Fruit fly (Drosophila melanogaster) whole organism, prepupa: ENCODE measurements around the gene CG17140.

ENCODE experiments used
- CG10631 ChIP-seq: fragments of 200-800 bp; sonication (Bioruptor generic); optimal IDR thresholded peaks from 2 replicates; lab custom pipeline; 2016; ENCODE audit warnings: missing biosample characterization, missing genetic modification characterization
- CG10669 ChIP-seq: fragments of 200-800 bp; sonication (Bioruptor generic); optimal IDR thresholded peaks from 3 replicates; lab custom pipeline; 2018; ENCODE audit warnings: missing biosample characterization, mild to moderate bottlenecking, missing genetic modification characterization, moderate library complexity
- CG11294 ChIP-seq: fragments of 200-800 bp; sonication (Bioruptor generic); IDR thresholded peaks from 2 replicates; pipeline ENCODE4 v1.3.6; 2022; ENCODE audit warnings: missing biosample characterization, missing genetic modification characterization
- CG11762 ChIP-seq: fragments of 200-800 bp; sonication (Bioruptor generic); optimal IDR thresholded peaks from 3 replicates; lab custom pipeline; 2016; ENCODE audit warnings: missing biosample characterization, missing genetic modification characterization; ENCODE audit not compliant: insufficient read depth
- CG1621 ChIP-seq: fragments of 200-800 bp; sonication (Bioruptor generic); optimal IDR thresholded peaks from 3 replicates; lab custom pipeline; 2018; ENCODE audit warnings: missing biosample characterization, mild to moderate bottlenecking, missing genetic modification characterization
- CG16779 ChIP-seq: fragments of 200-800 bp; sonication (Bioruptor generic); optimal IDR thresholded peaks from 3 replicates; lab custom pipeline; 2017; ENCODE audit warnings: missing biosample characterization, mild to moderate bottlenecking, missing genetic modification characterization
- CG3032 ChIP-seq: fragments of 200-800 bp; optimal IDR thresholded peaks from 2 replicates; lab custom pipeline; 2019; ENCODE audit warnings: missing biosample characterization, mild to moderate bottlenecking, missing genetic modification characterization, moderate library complexity
- CG32006 ChIP-seq: fragments of 200-800 bp; sonication (Bioruptor generic); optimal IDR thresholded peaks from 3 replicates; lab custom pipeline; 2017; ENCODE audit warnings: missing biosample characterization, mild to moderate bottlenecking, missing genetic modification characterization
- CG34406 ChIP-seq: fragments of 200-800 bp; sonication (Bioruptor generic); optimal IDR thresholded peaks from 3 replicates; lab custom pipeline; 2016; ENCODE audit warnings: missing biosample characterization, missing genetic modification characterization
- CG3919 ChIP-seq: fragments of 200-800 bp; sonication (Bioruptor generic); optimal IDR thresholded peaks from 3 replicates; lab custom pipeline; 2016; ENCODE audit warnings: missing biosample characterization, missing genetic modification characterization
- CG4318 ChIP-seq: fragments of 200-800 bp; sonication (Bioruptor generic); optimal IDR thresholded peaks from 3 replicates; lab custom pipeline; 2017; ENCODE audit warnings: missing biosample characterization, mild to moderate bottlenecking, missing genetic modification characterization
- CG6163 ChIP-seq: fragments of 200-800 bp; sonication (Bioruptor generic); IDR thresholded peaks from 3 replicates; pipeline ENCODE4 v1.3.6; 2022; ENCODE audit warnings: missing biosample characterization, missing genetic modification characterization
- CG6792 ChIP-seq: fragments of 200-800 bp; sonication (Bioruptor generic); optimal IDR thresholded peaks from 3 replicates; lab custom pipeline; 2016; ENCODE audit warnings: missing biosample characterization, missing genetic modification characterization
- CG6808 ChIP-seq: fragments of 200-800 bp; sonication (Bioruptor generic); optimal IDR thresholded peaks from 3 replicates; lab custom pipeline; 2017; ENCODE audit warnings: missing biosample characterization, missing genetic modification characterization, mild to moderate bottlenecking, moderate library complexity, missing genetic modification reagents
- CG6854 ChIP-seq: fragments of 200-800 bp; sonication (Bioruptor generic); optimal IDR thresholded peaks from 2 replicates; lab custom pipeline; 2017; ENCODE audit warnings: missing biosample characterization, mild to moderate bottlenecking, missing genetic modification characterization
- CG7368 ChIP-seq: fragments of 200-800 bp; sonication (Bioruptor generic); optimal IDR thresholded peaks from 3 replicates; lab custom pipeline; 2016; ENCODE audit warnings: missing biosample characterization, missing genetic modification characterization
- CG8119 ChIP-seq: fragments of 200-800 bp; sonication (Bioruptor generic); IDR thresholded peaks from 3 replicates; pipeline ENCODE4 v1.3.6; 2022; ENCODE audit warnings: missing biosample characterization, missing genetic modification characterization
- CG8319 ChIP-seq: fragments of 200-800 bp; sonication (Bioruptor generic); optimal IDR thresholded peaks from 3 replicates; lab custom pipeline; 2016; ENCODE audit warnings: missing biosample characterization, missing genetic modification characterization
- CG9139 ChIP-seq: fragments of 200-800 bp; sonication (Bioruptor generic); optimal IDR thresholded peaks from 3 replicates; lab custom pipeline; 2017; ENCODE audit warnings: missing biosample characterization, mild to moderate bottlenecking, missing genetic modification characterization
- Eip75B ChIP-seq: fragments of 200-800 bp; sonication (Bioruptor generic); optimal IDR thresholded peaks from 3 replicates; lab custom pipeline; 2016; ENCODE audit warnings: missing biosample characterization, missing genetic modification characterization
- Eip78C ChIP-seq: fragments of 200-800 bp; sonication (Bioruptor generic); peaks from one replicate; lab custom pipeline; 2016; ENCODE audit warnings: missing biosample characterization, missing genetic modification characterization
- Eip93F ChIP-seq: fragments of 200-800 bp; sonication (Bioruptor generic); optimal IDR thresholded peaks from 2 replicates; lab custom pipeline; 2016; ENCODE audit warnings: missing biosample characterization, mild to moderate bottlenecking, missing genetic modification characterization
- Ets21C ChIP-seq: fragments of 200-800 bp; sonication (Bioruptor generic); optimal IDR thresholded peaks from 3 replicates; lab custom pipeline; 2016; ENCODE audit warnings: missing biosample characterization, missing genetic modification characterization
- Gug ChIP-seq: fragments of 200-800 bp; sonication (Bioruptor generic); IDR thresholded peaks from 2 replicates; pipeline ENCODE4 v1.3.6; 2022; ENCODE audit warnings: missing biosample characterization, missing genetic modification characterization
- Hr39 ChIP-seq: fragments of 200-800 bp; sonication (Bioruptor generic); optimal IDR thresholded peaks from 2 replicates; lab custom pipeline; 2016; ENCODE audit warnings: missing biosample characterization, missing genetic modification characterization
- Hr4 ChIP-seq: fragments of 200-800 bp; sonication (Bioruptor generic); optimal IDR thresholded peaks from 3 replicates; lab custom pipeline; 2016; ENCODE audit warnings: missing biosample characterization, missing genetic modification characterization
- Lpt ChIP-seq: fragments of 200-800 bp; sonication (Bioruptor generic); optimal IDR thresholded peaks from 3 replicates; lab custom pipeline; 2016; ENCODE audit warnings: missing biosample characterization, missing genetic modification characterization
- Met ChIP-seq: fragments of 200-800 bp; sonication (Bioruptor generic); optimal IDR thresholded peaks from 3 replicates; lab custom pipeline; 2016; ENCODE audit warnings: missing biosample characterization, missing genetic modification characterization
- OdsH ChIP-seq: fragments of 200-800 bp; sonication (Bioruptor generic); optimal IDR thresholded peaks from 3 replicates; lab custom pipeline; 2016; ENCODE audit warnings: missing biosample characterization, missing genetic modification characterization
- Smox ChIP-seq: fragments of 200-800 bp; sonication (Bioruptor generic); optimal IDR thresholded peaks from 3 replicates; lab custom pipeline; 2016; ENCODE audit warnings: missing biosample characterization, missing genetic modification characterization
- Sox102F ChIP-seq: fragments of 200-800 bp; sonication (Bioruptor generic); optimal IDR thresholded peaks from 2 replicates; lab custom pipeline; 2016; ENCODE audit warnings: missing biosample characterization, mild to moderate bottlenecking, missing genetic modification characterization
- Sox15 ChIP-seq: fragments of 200-800 bp; sonication (Bioruptor generic); optimal IDR thresholded peaks from 3 replicates; lab custom pipeline; 2016; ENCODE audit warnings: missing biosample characterization, missing genetic modification characterization
- achi ChIP-seq: fragments of 200-800 bp; sonication (Bioruptor generic); optimal IDR thresholded peaks from 3 replicates; lab custom pipeline; 2016; ENCODE audit warnings: missing biosample characterization, missing genetic modification characterization
- cyc ChIP-seq: fragments of 200-800 bp; sonication (Bioruptor generic); optimal IDR thresholded peaks from 3 replicates; lab custom pipeline; 2016; ENCODE audit warnings: missing biosample characterization, missing genetic modification characterization
- dsx ChIP-seq: fragments of 200-800 bp; optimal IDR thresholded peaks from 3 replicates; lab custom pipeline; 2019; ENCODE audit warnings: missing biosample characterization, mild to moderate bottlenecking, missing genetic modification characterization, moderate library complexity; ENCODE audit not compliant: poor library complexity, severe bottlenecking
- esn ChIP-seq: fragments of 200-800 bp; sonication (Bioruptor generic); optimal IDR thresholded peaks from 2 replicates; lab custom pipeline; 2016; ENCODE audit warnings: missing biosample characterization, mild to moderate bottlenecking, missing genetic modification characterization, moderate library complexity
- fd59A ChIP-seq: fragments of 200-800 bp; sonication (Bioruptor generic); optimal IDR thresholded peaks from 2 replicates; lab custom pipeline; 2017; ENCODE audit warnings: missing biosample characterization, mild to moderate bottlenecking, missing genetic modification characterization, missing genetic modification reagents
- fkh ChIP-seq: fragments of 200-800 bp; sonication (Bioruptor generic); optimal IDR thresholded peaks from 3 replicates; lab custom pipeline; 2017; ENCODE audit warnings: missing biosample characterization, mild to moderate bottlenecking, missing genetic modification characterization, moderate library complexity
- lz ChIP-seq: fragments of 200-800 bp; sonication (Bioruptor generic); optimal IDR thresholded peaks from 3 replicates; lab custom pipeline; 2016; ENCODE audit warnings: missing biosample characterization, missing genetic modification characterization
- pdm3 ChIP-seq: fragments of 200-800 bp; sonication (Bioruptor generic); optimal IDR thresholded peaks from 3 replicates; lab custom pipeline; 2016; ENCODE audit warnings: missing biosample characterization, missing genetic modification characterization
- salr ChIP-seq, 2 experiments: fragments of 200-800 bp; sonication (Bioruptor generic); optimal IDR thresholded peaks; 3 replicates each; lab custom pipeline; 2016 to 2018; ENCODE audit warnings: missing biosample characterization in 2 of 2, missing genetic modification characterization in 2 of 2, mild to moderate bottlenecking in 1 of 2
- spab ChIP-seq: fragments of 200-800 bp; sonication (Bioruptor generic); optimal IDR thresholded peaks from 2 replicates; lab custom pipeline; 2017; ENCODE audit warnings: missing biosample characterization, mild to moderate bottlenecking, missing genetic modification characterization, missing genetic modification reagents
- ss ChIP-seq, 2 experiments: fragments of 200-800 bp; sonication (Bioruptor generic); optimal IDR thresholded peaks; 2 replicates in 1 of 2; 3 replicates in 1 of 2; lab custom pipeline; 2017 to 2018; ENCODE audit warnings: mild to moderate bottlenecking in 2 of 2, missing biosample characterization in 2 of 2, missing genetic modification characterization in 2 of 2, moderate library complexity in 1 of 2
- svp ChIP-seq: fragments of 200-800 bp; sonication (Bioruptor generic); peaks from one replicate; lab custom pipeline; 2016; ENCODE audit warnings: missing biosample characterization, missing genetic modification characterization
- topi ChIP-seq: fragments of 200-800 bp; sonication (Bioruptor generic); optimal IDR thresholded peaks from 3 replicates; lab custom pipeline; 2016; ENCODE audit warnings: missing biosample characterization, missing genetic modification characterization
- vri ChIP-seq: fragments of 200-800 bp; sonication (Bioruptor generic); optimal IDR thresholded peaks from 3 replicates; lab custom pipeline; 2016; ENCODE audit warnings: missing biosample characterization, mild to moderate bottlenecking, missing genetic modification characterization

The CG17140 gene

DNA sequence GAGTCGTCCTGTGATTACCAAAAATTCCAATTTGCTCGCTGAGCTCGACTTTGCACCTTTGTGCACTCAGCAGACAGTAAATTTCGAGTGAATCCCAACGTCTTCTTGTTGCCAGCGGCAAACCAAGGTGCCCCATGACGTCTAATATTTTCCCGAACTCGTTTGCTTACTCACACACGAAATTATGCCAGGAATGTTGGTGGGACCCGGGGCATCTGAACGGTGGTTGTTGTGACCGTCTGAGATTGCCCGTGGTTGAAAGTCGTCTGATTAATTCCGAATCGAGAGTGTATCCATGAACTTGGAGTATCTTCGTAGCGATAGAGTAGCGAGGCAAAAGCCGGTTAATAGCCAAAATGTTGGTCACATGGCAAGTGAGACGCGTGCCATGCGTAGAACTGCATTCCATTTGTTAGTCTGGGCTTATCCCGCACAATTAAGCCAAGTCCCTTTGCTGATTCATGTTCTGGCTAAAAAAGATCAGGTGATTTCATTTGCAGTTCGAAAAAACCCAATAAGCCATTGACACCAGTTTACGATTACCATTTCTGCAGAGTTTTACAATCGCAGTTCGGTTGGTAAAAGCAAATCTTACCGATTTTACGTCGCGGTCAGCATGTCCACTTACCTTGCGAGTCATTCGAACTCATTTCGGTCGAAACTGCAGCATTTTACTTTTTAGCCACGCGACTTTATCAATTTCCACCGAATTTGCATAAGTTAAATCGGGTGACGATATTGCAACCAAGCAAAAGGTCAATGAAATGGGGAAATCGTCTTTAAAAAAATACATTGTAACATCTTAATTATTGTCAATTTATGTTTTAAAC is 43.3 kb downstream of the CG17140 start:
- TF ChIP-seq Eip78C (no peak), OdsH (GFP tag; lab: Kevin White, UChicago) (no peak), CG32006 (GFP tag; lab: Kevin White, UChicago) (no peak), cyc (no peak), Ets21C (GFP tag; lab: Kevin White, UChicago) (no peak), CG10631 (GFP tag; lab: Kevin White, UChicago) (no peak), CG4318 (no peak), Eip75B (GFP tag; lab: Kevin White, UChicago) (no peak), CG11762 (GFP tag; lab: Kevin White, UChicago) (no peak)

DNA sequence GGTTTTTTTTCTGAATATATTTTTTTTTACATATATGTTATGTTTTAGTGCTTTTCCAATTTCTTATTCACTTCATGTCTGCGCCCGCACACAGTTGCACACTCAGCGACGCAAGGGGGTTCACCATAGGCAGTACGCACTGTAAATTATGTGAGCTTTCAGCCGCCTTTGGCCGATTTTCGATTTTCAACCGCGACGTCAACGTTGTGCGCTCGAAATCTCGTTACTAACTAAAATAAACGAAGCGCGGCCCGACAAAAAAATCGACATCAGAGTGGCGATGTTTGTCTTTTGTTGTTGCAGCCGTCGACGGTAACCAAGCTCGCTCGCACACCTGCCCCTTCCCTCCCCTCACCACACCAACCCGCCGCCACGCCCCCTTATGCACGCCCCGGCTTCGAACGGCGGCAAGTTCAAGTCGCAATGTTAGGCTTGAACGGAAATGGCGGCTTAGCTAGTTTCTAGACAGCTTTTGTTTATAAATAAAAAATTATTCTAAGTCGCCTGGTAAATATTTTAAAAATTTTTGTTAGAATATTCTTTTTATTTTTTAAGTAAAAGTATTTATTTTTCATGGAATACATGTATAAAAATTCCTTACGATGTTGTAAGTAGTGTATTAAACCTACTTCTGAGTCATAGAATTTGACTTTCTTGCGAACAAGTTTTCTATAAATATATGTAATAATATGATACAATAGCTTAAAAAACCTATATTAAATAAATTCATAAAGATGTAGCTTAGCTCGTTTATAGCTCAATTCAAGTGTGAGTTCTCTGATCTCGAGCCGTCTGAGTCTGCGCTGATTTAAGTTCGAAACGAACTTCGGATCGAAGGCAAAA is 44.4 kb downstream of the CG17140 start, which contains the start of gene CG31869:
Gene CG31869 (minus strand): TSS at position 233 of the 843 bp plus-strand sequence.
- peak; percentile 5 for TF ChIP-seq CG34406 (GFP tag; lab: Kevin White, UChicago)
- TF ChIP-seq CG7368, result peak; percentile 31
- TF ChIP-seq Smox (GFP tag; lab: Kevin White, UChicago), result peak; percentile 8
- TF ChIP-seq CG10631 (GFP tag; lab: Kevin White, UChicago), result peak; percentile 37
- TF ChIP-seq pdm3, result peak; percentile 34
- peak; percentile 48; the same call in 1 of the 3 replicates for TF ChIP-seq CG8119 (GFP tag; lab: Robert Waterston, UW)
- peak in 1 of 2 experiments; percentile 5 for TF ChIP-seq salr (GFP tag; optimal IDR thresholded peaks at IDR 0.05; lab: Kevin White, UChicago)
- TF ChIP-seq Hr39, result peak; percentile 39
- peak; percentile 13 for TF ChIP-seq achi (GFP tag; lab: Kevin White, UChicago)
- TF ChIP-seq CG10669 (GFP tag; lab: Kevin White, UChicago), result peak; percentile 8
- peak; percentile 27 for TF ChIP-seq cyc
- TF ChIP-seq Sox102F, result peak; percentile 34
- TF ChIP-seq spab, result no peak
- peak; percentile 1 for TF ChIP-seq CG3032
- TF ChIP-seq esn, result no peak
- no peak for TF ChIP-seq fd59A (GFP tag; lab: Kevin White, UChicago)
- TF ChIP-seq CG6792, result peak; percentile 2
- no peak for TF ChIP-seq CG1621
- TF ChIP-seq Lpt (GFP tag; lab: Kevin White, UChicago), result peak; percentile 21
- no peak for TF ChIP-seq CG9139 (GFP tag; lab: Kevin White, UChicago)
- TF ChIP-seq CG6854, result no peak
- TF ChIP-seq dsx (GFP tag; lab: Kevin White, UChicago), result peak; percentile 13
- no peak for TF ChIP-seq CG6808
- TF ChIP-seq CG3919, result peak; percentile 38
- no peak for TF ChIP-seq CG8319 (GFP tag; lab: Kevin White, UChicago)
- peak; percentile 40 for TF ChIP-seq Hr4 (GFP tag; lab: Kevin White, UChicago)
- TF ChIP-seq CG16779, result no peak
- no peak for TF ChIP-seq Gug (GFP tag; lab: Robert Waterston, UW)
- TF ChIP-seq Met, result peak; percentile 39
- peak; percentile 42 for TF ChIP-seq topi
- TF ChIP-seq Eip78C, result peak; percentile 65
- TF ChIP-seq Eip75B (GFP tag; lab: Kevin White, UChicago), result peak; percentile 6
- TF ChIP-seq fkh, result no peak
- TF ChIP-seq ss (GFP tag; optimal IDR thresholded peaks at IDR 0.05; lab: Kevin White, UChicago), result peak in 1 of 2 experiments; percentile 14
- TF ChIP-seq vri (GFP tag; lab: Kevin White, UChicago), result no peak
- TF ChIP-seq Eip93F (GFP tag; lab: Kevin White, UChicago), result no peak
- peak; percentile 77 for TF ChIP-seq svp
- peak; percentile 43 for TF ChIP-seq lz (GFP tag; lab: Kevin White, UChicago)
- no peak for TF ChIP-seq Sox15 (GFP tag; lab: Kevin White, UChicago)
- TF ChIP-seq CG6163 (GFP tag; lab: Robert Waterston, UW), result peak; percentile 43; the same call in 2 of the 3 replicates
- TF ChIP-seq CG11294, result no peak
